Fruit fly (Drosophila melanogaster): ENCODE results near the gene mRpL14.

DNA sequence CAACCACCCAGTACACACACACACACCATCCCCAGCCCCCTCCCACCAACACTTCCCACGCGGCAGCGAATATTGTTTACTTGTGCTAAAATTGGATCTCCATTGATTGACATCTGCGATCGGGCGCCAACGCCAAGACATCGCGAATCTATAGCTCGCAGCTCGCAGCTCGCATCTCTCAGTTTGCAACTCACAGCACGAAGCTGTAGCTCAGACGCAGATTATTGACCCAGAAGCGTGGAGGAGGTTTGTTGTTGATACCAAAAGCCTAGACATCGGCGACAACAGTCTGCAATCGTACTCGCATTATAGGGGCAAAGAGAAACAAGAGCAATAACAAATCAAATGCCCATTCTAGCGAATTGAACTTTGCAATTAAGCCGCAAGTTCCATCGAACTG, 7.3 kb downstream of the mRpL14 start:
- TF ChIP-seq CTCF (optimal IDR thresholded peaks at IDR 0.05) (no peak), CG8478 (optimal IDR thresholded peaks at IDR 0.05) (no peak)

Data from S2 (cell line).